Worm (Caenorhabditis elegans) whole organism, late embryonic: ENCODE results near the gene T16G12.8.

Source experiments
- C08G9.2 ChIP-seq: sonication (generic microtip); optimal IDR thresholded peaks from 2 replicates; lab custom pipeline; 2016; ENCODE audit warnings: mild to moderate bottlenecking, missing genetic modification characterization, moderate library complexity, missing compliant biosample characterization
- K09A11.1 ChIP-seq: sonication (generic microtip); optimal IDR thresholded peaks from 2 replicates; lab custom pipeline; 2017; ENCODE audit warnings: antibody characterized with exemption, mild to moderate bottlenecking, missing genetic modification characterization, missing compliant biosample characterization; ENCODE audit not compliant: insufficient read depth
- T23F11.4 ChIP-seq: fragments of 200-800 bp; sonication (Bioruptor generic); optimal IDR thresholded peaks from 2 replicates; lab custom pipeline; 2018; ENCODE audit warnings: mild to moderate bottlenecking, missing genetic modification characterization, missing compliant biosample characterization
- Y22D7AL.16 ChIP-seq: sonication (generic microtip); optimal IDR thresholded peaks from 2 replicates; lab custom pipeline; 2016; ENCODE audit warnings: missing genetic modification characterization, missing compliant biosample characterization
- ama-1 ChIP-seq: fragments of 150-350 bp; optimal IDR thresholded peaks from 2 replicates; lab custom pipeline; 2014
- ceh-19 ChIP-seq: fragments of 200-800 bp; sonication (Bioruptor generic); optimal IDR thresholded peaks from 2 replicates; lab custom pipeline; 2018; ENCODE audit warnings: mild to moderate bottlenecking, missing genetic modification characterization, missing compliant biosample characterization
- ceh-2 ChIP-seq: sonication (generic microtip); optimal IDR thresholded peaks from 2 replicates; lab custom pipeline; 2016; ENCODE audit warnings: missing genotype, missing genetic modification characterization, missing compliant biosample characterization
- ceh-22 ChIP-seq: sonication (generic microtip); optimal IDR thresholded peaks from 2 replicates; lab custom pipeline; 2017; ENCODE audit warnings: missing biosample characterization, missing genetic modification characterization
- ceh-24 ChIP-seq: sonication (generic microtip); optimal IDR thresholded peaks from 2 replicates; lab custom pipeline; 2016; ENCODE audit warnings: mild to moderate bottlenecking, missing genetic modification characterization, missing compliant biosample characterization
- ceh-48 ChIP-seq: sonication (generic microtip); optimal IDR thresholded peaks from 2 replicates; lab custom pipeline; 2016; ENCODE audit warnings: missing genetic modification characterization, inconsistent platforms, missing compliant biosample characterization
- ceh-6 ChIP-seq: fragments of 200-800 bp; sonication (Bioruptor generic); optimal IDR thresholded peaks from 2 replicates; lab custom pipeline; 2018; ENCODE audit warnings: mild to moderate bottlenecking, missing genetic modification characterization, missing compliant biosample characterization
- che-1 ChIP-seq: sonication (generic microtip); optimal IDR thresholded peaks from 2 replicates; lab custom pipeline; 2016; ENCODE audit warnings: mild to moderate bottlenecking, missing genetic modification characterization, missing compliant biosample characterization
- dve-1 ChIP-seq: sonication (generic microtip); optimal IDR thresholded peaks from 2 replicates; lab custom pipeline; 2017; ENCODE audit warnings: antibody characterized with exemption, mild to moderate bottlenecking, missing genetic modification characterization, missing compliant biosample characterization
- elt-4 ChIP-seq: sonication (generic microtip); optimal IDR thresholded peaks from 2 replicates; lab custom pipeline; 2016; ENCODE audit warnings: missing genetic modification characterization, missing compliant biosample characterization
- eyg-1 ChIP-seq: sonication (generic microtip); optimal IDR thresholded peaks from 2 replicates; lab custom pipeline; 2016; ENCODE audit warnings: missing genotype, missing genetic modification characterization, missing compliant biosample characterization
- fkh-10 ChIP-seq: fragments of 150-350 bp; optimal IDR thresholded peaks from 2 replicates; lab custom pipeline; 2014; ENCODE audit warnings: missing biosample characterization, missing genetic modification reagents, missing genetic modification characterization
- hlh-15 ChIP-seq: sonication (generic microtip); optimal IDR thresholded peaks from 2 replicates; lab custom pipeline; 2016; ENCODE audit warnings: missing genetic modification characterization, missing compliant biosample characterization
- hlh-6 ChIP-seq: sonication (generic microtip); optimal IDR thresholded peaks from 2 replicates; lab custom pipeline; 2016; ENCODE audit warnings: missing genotype, missing genetic modification characterization, missing compliant biosample characterization
- lim-6 ChIP-seq: sonication (generic microtip); optimal IDR thresholded peaks from 2 replicates; lab custom pipeline; 2016; ENCODE audit warnings: missing genetic modification characterization, missing compliant biosample characterization
- madf-2 ChIP-seq: sonication (generic microtip); optimal IDR thresholded peaks from 2 replicates; lab custom pipeline; 2017; ENCODE audit warnings: missing genetic modification characterization, missing compliant biosample characterization
- mec-3 ChIP-seq: sonication (generic microtip); optimal IDR thresholded peaks from 2 replicates; lab custom pipeline; 2016; ENCODE audit warnings: borderline replicate concordance, missing genetic modification characterization, missing compliant biosample characterization
- nfya-1 ChIP-seq: sonication (generic microtip); optimal IDR thresholded peaks from 2 replicates; lab custom pipeline; 2017; ENCODE audit warnings: missing genetic modification characterization, mild to moderate bottlenecking, missing compliant biosample characterization, antibody characterized with exemption, moderate library complexity
- nhr-11 ChIP-seq: fragments of 150-350 bp; optimal IDR thresholded peaks from 2 replicates; lab custom pipeline; 2014; ENCODE audit warnings: missing biosample characterization, missing genetic modification characterization
- npax-4 ChIP-seq: sonication (generic microtip); optimal IDR thresholded peaks from 2 replicates; lab custom pipeline; 2016; ENCODE audit warnings: missing genetic modification characterization, missing compliant biosample characterization
- pag-3 ChIP-seq: sonication (generic microtip); optimal IDR thresholded peaks from 2 replicates; lab custom pipeline; 2016; ENCODE audit warnings: missing compliant biosample characterization, missing genetic modification characterization, borderline replicate concordance
- pat-9 ChIP-seq: fragments of 200-800 bp; sonication (Bioruptor generic); optimal IDR thresholded peaks from 2 replicates; lab custom pipeline; 2018; ENCODE audit warnings: mild to moderate bottlenecking, missing genetic modification characterization, moderate library complexity, missing compliant biosample characterization
- pax-1 ChIP-seq: fragments of 150-350 bp; optimal IDR thresholded peaks from 2 replicates; lab custom pipeline; 2014; ENCODE audit warnings: missing biosample characterization, missing genetic modification characterization
- pha-4 ChIP-seq: fragments of 150-350 bp; optimal IDR thresholded peaks from 2 replicates; lab custom pipeline; 2018; ENCODE audit warnings: missing biosample characterization, missing genetic modification reagents, missing genetic modification characterization
- sdc-2 ChIP-seq: sonication (generic microtip); optimal IDR thresholded peaks from 2 replicates; lab custom pipeline; 2016; ENCODE audit warnings: missing genotype, missing genetic modification characterization, missing compliant biosample characterization
- syd-9 ChIP-seq: sonication (generic microtip); optimal IDR thresholded peaks from 2 replicates; lab custom pipeline; 2016; ENCODE audit warnings: mild to moderate bottlenecking, missing genetic modification characterization, moderate library complexity, missing compliant biosample characterization
- tbx-2 ChIP-seq: sonication (generic microtip); optimal IDR thresholded peaks from 2 replicates; lab custom pipeline; 2016; ENCODE audit warnings: missing genetic modification characterization, missing compliant biosample characterization
- tbx-7 ChIP-seq: sonication (generic microtip); optimal IDR thresholded peaks from 2 replicates; lab custom pipeline; 2016; ENCODE audit warnings: missing genotype, missing genetic modification characterization, missing compliant biosample characterization
- unc-3 ChIP-seq, 2 experiments: fragments of 200-800 bp in 1 of 2; sonication (Bioruptor generic) in 1 of 2; sonication (generic microtip) in 1 of 2; conservative IDR thresholded peaks in 1 of 2; optimal IDR thresholded peaks in 1 of 2; 2 replicates each; pipeline versions ENCODE4 v1.3.6 to Lab custom; 2016 to 2022; ENCODE audit warnings: missing compliant biosample characterization in 2 of 2, missing genetic modification characterization in 2 of 2, missing genetic modification reagents in 1 of 2
- unc-42 ChIP-seq: sonication (generic microtip); optimal IDR thresholded peaks from 2 replicates; lab custom pipeline; 2016; ENCODE audit warnings: missing genotype, missing genetic modification characterization, missing compliant biosample characterization
- unc-55 ChIP-seq: sonication (generic microtip); optimal IDR thresholded peaks from 2 replicates; lab custom pipeline; 2017; ENCODE audit warnings: missing biosample characterization, missing genetic modification reagents, missing genetic modification characterization
- unc-86 ChIP-seq: sonication (generic microtip); optimal IDR thresholded peaks from 2 replicates; lab custom pipeline; 2016; ENCODE audit warnings: missing genetic modification characterization, missing compliant biosample characterization
- zip-5 ChIP-seq: sonication (generic microtip); optimal IDR thresholded peaks from 2 replicates; lab custom pipeline; 2016; ENCODE audit warnings: missing genetic modification characterization, missing compliant biosample characterization
- ztf-16 ChIP-seq: sonication (generic microtip); optimal IDR thresholded peaks from 2 replicates; lab custom pipeline; 2017; ENCODE audit warnings: missing genetic modification characterization, missing compliant biosample characterization

Gene T16G12.8

ce11 chrIII:10016413-10017051 is 42.6 kb upstream of the T16G12.8 start, which contains the start of gene rgs-1 (continued):
- no peak for TF ChIP-seq dve-1
- TF ChIP-seq zip-5, result no peak
- no peak for TF ChIP-seq pha-4
- no peak for TF ChIP-seq ama-1
- no peak for TF ChIP-seq hlh-15
- TF ChIP-seq nhr-11, result no peak
- no peak for TF ChIP-seq elt-4 (tag; lab: Kevin White, UChicago)
- no peak for TF ChIP-seq eyg-1 (tag; lab: Kevin White, UChicago)
- no peak for TF ChIP-seq K09A11.1 (tag; lab: Kevin White, UChicago)
- peak; percentile 69 for TF ChIP-seq unc-42
- no peak for TF ChIP-seq pax-1 (tag; lab: Kevin White, UChicago)
- no peak for TF ChIP-seq pat-9 (tag; lab: Kevin White, UChicago)
- no peak for TF ChIP-seq npax-4
- TF ChIP-seq ceh-6 (GFP tag; lab: Kevin White, UChicago), result no peak
- TF ChIP-seq che-1 (tag; lab: Kevin White, UChicago), result no peak
- no peak for TF ChIP-seq mec-3 (tag; lab: Kevin White, UChicago)
- TF ChIP-seq ceh-48 (tag; lab: Kevin White, UChicago), result peak; percentile 34
- TF ChIP-seq C08G9.2, result peak; percentile 39
- no peak for TF ChIP-seq madf-2 (tag; lab: Kevin White, UChicago)
- no peak for TF ChIP-seq unc-86 (tag; lab: Kevin White, UChicago)
- peak; percentile 57 for TF ChIP-seq lim-6 (tag; lab: Kevin White, UChicago)
- no peak for TF ChIP-seq pag-3 (tag; lab: Kevin White, UChicago)
- no peak for TF ChIP-seq ceh-22
- TF ChIP-seq ceh-2 (tag; lab: Kevin White, UChicago), result peak; percentile 3
- no peak for TF ChIP-seq ceh-24
- peak; percentile 0 for TF ChIP-seq syd-9 (tag; lab: Kevin White, UChicago)
- no peak for TF ChIP-seq fkh-10
- no peak for TF ChIP-seq tbx-7
- no peak for TF ChIP-seq sdc-2 (tag; lab: Kevin White, UChicago)
- TF ChIP-seq ztf-16 (tag; lab: Kevin White, UChicago), result no peak
- no peak for TF ChIP-seq unc-3 (GFP tag; conservative IDR thresholded peaks at IDR 0.05; lab: Robert Waterston, UW)
- TF ChIP-seq unc-3 (tag; optimal IDR thresholded peaks at IDR 0.05; lab: Kevin White, UChicago), result no peak
- TF ChIP-seq nfya-1 (tag; lab: Kevin White, UChicago), result peak; percentile 51
- peak; percentile 8 for TF ChIP-seq hlh-6 (tag; lab: Kevin White, UChicago)
- TF ChIP-seq Y22D7AL.16 (tag; lab: Kevin White, UChicago), result no peak
- no peak for TF ChIP-seq ceh-19 (GFP tag; lab: Kevin White, UChicago)

ce11 chrIII:10018007-10018406 is 41.1 kb upstream of the T16G12.8 start:
- TF ChIP-seq unc-42, result peak; percentile 92
- no peak for TF ChIP-seq elt-4 (tag; lab: Kevin White, UChicago)
- TF ChIP-seq, all 69 proteins: peak for 1

DNA sequence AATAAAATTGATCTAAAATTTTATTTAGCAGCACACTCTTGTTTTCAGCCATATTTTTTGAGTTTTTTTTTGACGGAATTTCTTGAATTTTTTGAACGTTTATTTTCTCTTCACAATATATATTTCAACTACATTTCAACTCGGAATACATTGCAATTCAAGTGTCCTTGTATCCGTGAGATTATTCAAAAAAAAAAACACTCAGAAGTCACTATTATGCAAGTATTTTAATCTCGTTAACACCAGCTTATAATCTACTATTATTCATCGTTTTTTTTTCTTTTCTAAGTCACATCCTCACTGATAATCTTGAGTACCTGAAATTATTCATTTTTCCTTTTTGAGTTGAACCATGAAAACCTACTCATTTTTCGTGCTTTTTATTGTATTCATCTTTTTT is 35.6 kb upstream of the T16G12.8 start, which contains the start of gene ins-21:
TSS of gene ins-21 (plus strand) at position 301 of the 400 bp plus-strand sequence.
- no peak for TF ChIP-seq unc-55 (GFP tag; lab: Kevin White, UChicago)
- TF ChIP-seq ceh-19 (GFP tag; lab: Kevin White, UChicago), result no peak
- TF ChIP-seq unc-42, result no peak
- no peak for TF ChIP-seq pag-3 (tag; lab: Kevin White, UChicago)
- no peak for TF ChIP-seq hlh-15
- TF ChIP-seq tbx-2 (tag; lab: Kevin White, UChicago), result no peak
- no peak for TF ChIP-seq T23F11.4 (GFP tag; lab: Kevin White, UChicago)
